Worm (Caenorhabditis elegans): ENCODE results near the gene R10E4.6.
A peak's percentile ranks its signal among the peaks of the same experiment; 100 is the strongest.

R10E4.6 gene

ce11 chrIII:4302780-4303179 lies 9.6 kb downstream of the R10E4.6 start:
- TF ChIP-seq K12H6.12 (tag; optimal IDR thresholded peaks at IDR 0.05) (no peak), ztf-26 (tag; optimal IDR thresholded peaks at IDR 0.05) (no peak), efl-1 (GFP tag; optimal IDR thresholded peaks at IDR 0.05) (peak; percentile 29), xnd-1 (tag; optimal IDR thresholded peaks at IDR 0.05) (peak; percentile 29), T26A5.8 (tag; optimal IDR thresholded peaks at IDR 0.05) (no peak), F57A8.1 (GFP tag; optimal IDR thresholded peaks at IDR 0.05) (no peak), ceh-91 (GFP tag; IDR thresholded peaks at IDR 0.05) (no peak), madf-6 (GFP tag; IDR thresholded peaks at IDR 0.05) (peak; percentile 39; the same call in 1 of the 2 replicates), lsl-1 (GFP tag; optimal IDR thresholded peaks at IDR 0.05) (peak; percentile 65), ztf-28 (GFP tag; IDR thresholded peaks at IDR 0.05) (no peak)

ce11 chrIII:4309303-4309702 lies 16.1 kb downstream of the R10E4.6 start:
- TF ChIP-seq nhr-179 (tag; optimal IDR thresholded peaks at IDR 0.05) (no peak), nfya-2 (GFP tag; IDR thresholded peaks at IDR 0.05) (no peak), F22D6.2 (tag; optimal IDR thresholded peaks at IDR 0.05) (no peak), nhr-90 (tag; optimal IDR thresholded peaks at IDR 0.05) (no peak), lin-40 (tag; optimal IDR thresholded peaks at IDR 0.05) (no peak), snpc-3.4 (tag; optimal IDR thresholded peaks at IDR 0.05) (no peak)

- TF ChIP-seq somi-1 (GFP tag; optimal IDR thresholded peaks at IDR 0.05), result no peak
- TF ChIP-seq K12H6.12 (tag; optimal IDR thresholded peaks at IDR 0.05), result peak; percentile 46
- peak; percentile 71 for TF ChIP-seq lin-40 (tag; optimal IDR thresholded peaks at IDR 0.05)
- no peak for TF ChIP-seq snpc-4 (GFP tag; optimal IDR thresholded peaks at IDR 0.05)
- TF ChIP-seq snpc-4 (tag; optimal IDR thresholded peaks at IDR 0.05), result peak in 1 of 4 experiments; percentile 11
- TF ChIP-seq xnd-1 (tag; optimal IDR thresholded peaks at IDR 0.05), result peak; percentile 80
- TF ChIP-seq snpc-3.4 (tag; optimal IDR thresholded peaks at IDR 0.05), result peak; percentile 80
- no peak for TF ChIP-seq ets-4 (GFP tag; optimal IDR thresholded peaks at IDR 0.05)
- no peak for TF ChIP-seq dpff-1 (tag; optimal IDR thresholded peaks at IDR 0.05)
- peak; percentile 74 for TF ChIP-seq pha-4 (tag; optimal IDR thresholded peaks at IDR 0.05)
- no peak for TF ChIP-seq egl-44 (GFP tag; IDR thresholded peaks at IDR 0.05)
- peak; percentile 6 for TF ChIP-seq snpc-1.1 (tag; optimal IDR thresholded peaks at IDR 0.05; ENCODE audit: insufficient read depth)
- TF ChIP-seq madf-6 (GFP tag; IDR thresholded peaks at IDR 0.05), result peak; percentile 96
- TF ChIP-seq B0019.2 (GFP tag; conservative IDR thresholded peaks at IDR 0.05), result no peak
- peak; percentile 92 for TF ChIP-seq lsl-1 (GFP tag; optimal IDR thresholded peaks at IDR 0.05)
- TF ChIP-seq B0261.1 (tag; optimal IDR thresholded peaks at IDR 0.05), result no peak
- peak; percentile 47; the same call in 1 of the 2 replicates for TF ChIP-seq hmg-1.2 (GFP tag; IDR thresholded peaks at IDR 0.05)
- TF ChIP-seq aptf-2 (GFP tag; conservative IDR thresholded peaks at IDR 0.05), result no peak
- TF ChIP-seq madf-8 (GFP tag; conservative IDR thresholded peaks at IDR 0.05), result peak; percentile 87
- TF ChIP-seq ccch-3 (GFP tag; optimal IDR thresholded peaks at IDR 0.05), result no peak
- TF ChIP-seq efl-1 (GFP tag; optimal IDR thresholded peaks at IDR 0.05), result peak; percentile 96
- TF ChIP-seq lin-54 (GFP tag; optimal IDR thresholded peaks at IDR 0.05), result peak; percentile 68
- TF ChIP-seq dpl-1 (GFP tag; optimal IDR thresholded peaks at IDR 0.05), result peak; percentile 82
- TF ChIP-seq ceh-91 (GFP tag; IDR thresholded peaks at IDR 0.05), result peak; percentile 84
- peak; percentile 47 for TF ChIP-seq snpc-1.3 (tag; optimal IDR thresholded peaks at IDR 0.05; ENCODE audit: insufficient read depth)
- TF ChIP-seq nfya-2 (GFP tag; IDR thresholded peaks at IDR 0.05), result no peak
- TF ChIP-seq nhr-80 (tag; optimal IDR thresholded peaks at IDR 0.05), result peak; percentile 39
- TF ChIP-seq attf-3 (GFP tag; conservative IDR thresholded peaks at IDR 0.05), result peak; percentile 96
- TF ChIP-seq atf-7 (tag; optimal IDR thresholded peaks at IDR 0.05), result peak; percentile 79
- no peak for TF ChIP-seq attf-6 (GFP tag; IDR thresholded peaks at IDR 0.05)
- TF ChIP-seq F33H1.4 (GFP tag; IDR thresholded peaks at IDR 0.05), result peak; percentile 94
- peak; percentile 2 for TF ChIP-seq him-1 (tag; optimal IDR thresholded peaks at IDR 0.05)
- TF ChIP-seq let-607 (tag; optimal IDR thresholded peaks at IDR 0.05), result peak in 1 of 2 experiments; percentile 20
Measured at ce11 chrIII:4313061-4313962, 20.1 kb downstream of the R10E4.6 start, which contains the start of the genes evl-14 and dcn-1. TSS of gene evl-14 (minus strand) at chrIII:4313128. TSS of gene dcn-1 (plus strand) at chrIII:4313912.

All from whole organism, young adult.